Fruit fly (Drosophila melanogaster) whole organism, embryonic: ENCODE data around the gene Gale.

Experiments used
- BtbVII ChIP-seq: fragments of 200-800 bp; sonication (Bioruptor generic); optimal IDR thresholded peaks from 3 replicates; lab custom pipeline; 2017; ENCODE audit warnings: missing biosample characterization, mild to moderate bottlenecking, missing genetic modification characterization
- CG10321 ChIP-seq: fragments of 200-800 bp; sonication (Bioruptor generic); IDR thresholded peaks from 2 replicates; pipeline ENCODE4 v1.3.6; 2022; ENCODE audit warnings: missing biosample characterization, missing genetic modification characterization
- CG10366 ChIP-seq: fragments of 200-800 bp; sonication (Bioruptor generic); IDR thresholded peaks from 2 replicates; pipeline ENCODE4 v1.3.6; 2022; ENCODE audit warnings: missing biosample characterization, missing genetic modification characterization
- CG11456 ChIP-seq: fragments of 200-800 bp; sonication (Bioruptor generic); IDR thresholded peaks from 3 replicates; pipeline ENCODE4 v1.3.6; 2022; ENCODE audit warnings: missing biosample characterization, missing genetic modification characterization
- CG11695 ChIP-seq: fragments of 200-800 bp; sonication (Bioruptor generic); IDR thresholded peaks from 3 replicates; pipeline ENCODE4 v1.3.6; 2022; ENCODE audit warnings: missing biosample characterization, missing genetic modification characterization
- CG12299 ChIP-seq: fragments of 200-800 bp; sonication (Bioruptor generic); optimal IDR thresholded peaks from 2 replicates; lab custom pipeline; 2018; ENCODE audit warnings: missing biosample characterization, mild to moderate bottlenecking, missing genetic modification characterization
- CG12659 ChIP-seq: fragments of 200-800 bp; sonication (Bioruptor generic); optimal IDR thresholded peaks from 3 replicates; lab custom pipeline; 2017; ENCODE audit warnings: mild to moderate bottlenecking, missing biosample characterization, missing genetic modification reagents, missing genetic modification characterization
- CG12744 ChIP-seq: fragments of 200-800 bp; sonication (Bioruptor generic); optimal IDR thresholded peaks from 2 replicates; lab custom pipeline; 2016; ENCODE audit warnings: missing biosample characterization, missing genetic modification characterization
- CG15601 ChIP-seq: fragments of 200-800 bp; sonication (Bioruptor generic); optimal IDR thresholded peaks from 3 replicates; lab custom pipeline; 2019; ENCODE audit warnings: missing biosample characterization, mild to moderate bottlenecking, missing genetic modification characterization, moderate library complexity
- CG16815 ChIP-seq: fragments of 200-800 bp; sonication (Bioruptor generic); optimal IDR thresholded peaks from 3 replicates; lab custom pipeline; 2017; ENCODE audit warnings: missing biosample characterization, mild to moderate bottlenecking, missing genetic modification characterization
- CG18011 ChIP-seq: fragments of 200-800 bp; sonication (Bioruptor generic); optimal IDR thresholded peaks from 2 replicates; lab custom pipeline; 2017; ENCODE audit warnings: missing biosample characterization, missing genetic modification characterization, mild to moderate bottlenecking, moderate library complexity, missing genotype
- CG2120 ChIP-seq: fragments of 200-800 bp; sonication (Bioruptor generic); optimal IDR thresholded peaks from 3 replicates; lab custom pipeline; 2016; ENCODE audit warnings: missing biosample characterization, missing genetic modification characterization
- CG2712 ChIP-seq: fragments of 200-800 bp; optimal IDR thresholded peaks from 3 replicates; lab custom pipeline; 2019; ENCODE audit warnings: missing biosample characterization, mild to moderate bottlenecking, missing genetic modification characterization, moderate library complexity
- CG33557 ChIP-seq: fragments of 200-800 bp; sonication (Bioruptor generic); optimal IDR thresholded peaks from 2 replicates; lab custom pipeline; 2019; ENCODE audit warnings: missing biosample characterization, mild to moderate bottlenecking, missing genetic modification characterization, moderate library complexity
- CG34376 ChIP-seq: fragments of 200-800 bp; sonication (Bioruptor generic); optimal IDR thresholded peaks from 2 replicates; lab custom pipeline; 2018; ENCODE audit warnings: missing biosample characterization, mild to moderate bottlenecking, missing genetic modification characterization
- CG3995 ChIP-seq: fragments of 200-800 bp; sonication (Bioruptor generic); optimal IDR thresholded peaks from 3 replicates; lab custom pipeline; 2016; ENCODE audit warnings: missing biosample characterization, missing genetic modification characterization
- CG7556 ChIP-seq: fragments of 200-800 bp; sonication (Bioruptor generic); optimal IDR thresholded peaks from 2 replicates; lab custom pipeline; 2017; ENCODE audit warnings: missing biosample characterization, mild to moderate bottlenecking, missing genetic modification characterization
- CG7745 ChIP-seq: fragments of 200-800 bp; sonication (Bioruptor generic); optimal IDR thresholded peaks from 2 replicates; lab custom pipeline; 2018; ENCODE audit warnings: missing biosample characterization, mild to moderate bottlenecking, missing genetic modification characterization, moderate library complexity
- CG7786 ChIP-seq: fragments of 200-800 bp; sonication (Bioruptor generic); optimal IDR thresholded peaks from 2 replicates; lab custom pipeline; 2016; ENCODE audit warnings: missing biosample characterization, missing genetic modification characterization
- CG7928 ChIP-seq: fragments of 200-800 bp; sonication (Bioruptor generic); optimal IDR thresholded peaks from 2 replicates; lab custom pipeline; 2017; ENCODE audit warnings: missing biosample characterization, mild to moderate bottlenecking, missing genetic modification characterization
- CG8281 ChIP-seq: fragments of 200-800 bp; sonication (Bioruptor generic); optimal IDR thresholded peaks from 2 replicates; lab custom pipeline; 2018; ENCODE audit warnings: missing biosample characterization, mild to moderate bottlenecking, missing genetic modification characterization, moderate library complexity
- CG8478 ChIP-seq: fragments of >200 bp; optimal IDR thresholded peaks from 2 replicates; lab custom pipeline; 2018
- CoRest ChIP-seq: fragments of 200-800 bp; sonication (Bioruptor generic); optimal IDR thresholded peaks from 3 replicates; lab custom pipeline; 2018; ENCODE audit warnings: missing biosample characterization, mild to moderate bottlenecking, missing genetic modification characterization, moderate library complexity
- Dip3 ChIP-seq: fragments of 200-800 bp; sonication (Bioruptor generic); optimal IDR thresholded peaks from 3 replicates; lab custom pipeline; 2016; ENCODE audit warnings: missing biosample characterization, missing genetic modification characterization
- E2f1 ChIP-seq: fragments of 200-800 bp; sonication (Bioruptor generic); IDR thresholded peaks from 2 replicates; pipeline ENCODE4 v1.3.6; 2022; ENCODE audit warnings: missing biosample characterization, missing genetic modification characterization
- GATAe ChIP-seq: fragments of 200-800 bp; sonication (Bioruptor generic); conservative IDR thresholded peaks from 2 replicates; pipeline ENCODE4 v1.3.6; 2022; ENCODE audit warnings: missing biosample characterization, missing genetic modification characterization
- Hmx ChIP-seq: fragments of 200-800 bp; sonication (Bioruptor generic); optimal IDR thresholded peaks from 2 replicates; lab custom pipeline; 2016; ENCODE audit warnings: missing biosample characterization, missing genetic modification characterization
- Xrp1 ChIP-seq: fragments of 200-800 bp; sonication (Bioruptor generic); IDR thresholded peaks from 2 replicates; pipeline ENCODE4 v1.3.6; 2022; ENCODE audit warnings: missing biosample characterization, missing genetic modification characterization
- ash1 ChIP-seq: fragments of 200-800 bp; sonication (Bioruptor generic); optimal IDR thresholded peaks from 2 replicates; lab custom pipeline; 2018; ENCODE audit warnings: missing biosample characterization, mild to moderate bottlenecking, missing genetic modification characterization
- chif ChIP-seq, 2 experiments: fragments of 200-800 bp; sonication (Bioruptor generic); optimal IDR thresholded peaks; 3 replicates each; lab custom pipeline; 2016; ENCODE audit warnings: missing biosample characterization in 2 of 2, missing genetic modification characterization in 2 of 2
- chm ChIP-seq: fragments of 200-800 bp; sonication (Bioruptor generic); IDR thresholded peaks from 2 replicates; pipeline ENCODE4 v1.3.6; 2022; ENCODE audit warnings: missing biosample characterization, missing genetic modification characterization
- croc ChIP-seq: fragments of 200-800 bp; sonication (Bioruptor generic); conservative IDR thresholded peaks from 3 replicates; pipeline ENCODE4 v1.3.6; 2022; ENCODE audit warnings: missing biosample characterization, missing genetic modification characterization
- crol ChIP-seq: fragments of 200-800 bp; sonication (Bioruptor generic); IDR thresholded peaks from 2 replicates; pipeline ENCODE4 v1.3.6; 2022; ENCODE audit warnings: missing biosample characterization, missing genetic modification characterization
- dimm ChIP-seq: fragments of 200-800 bp; sonication (Bioruptor generic); IDR thresholded peaks from 2 replicates; pipeline ENCODE4 v1.3.6; 2022; ENCODE audit warnings: missing biosample characterization, missing genetic modification characterization
- gcm2 ChIP-seq: fragments of 200-800 bp; sonication (Bioruptor generic); optimal IDR thresholded peaks from 2 replicates; lab custom pipeline; 2016; ENCODE audit warnings: missing biosample characterization, missing genetic modification characterization
- hkb ChIP-seq, 2 experiments: fragments of 200-800 bp in 1 of 2; fragments of >200 bp in 1 of 2; sonication (Bioruptor generic) in 1 of 2; IDR thresholded peaks in 1 of 2; optimal IDR thresholded peaks in 1 of 2; 2 replicates each; pipeline versions ENCODE4 v1.3.6 to Lab custom; 2017 to 2022; ENCODE audit warnings: missing biosample characterization in 1 of 2, missing genetic modification characterization in 1 of 2
- kah ChIP-seq: fragments of 200-800 bp; sonication (Bioruptor generic); optimal IDR thresholded peaks from 2 replicates; lab custom pipeline; 2018; ENCODE audit warnings: missing biosample characterization, mild to moderate bottlenecking, missing genetic modification characterization
- kay ChIP-seq: fragments of 200-800 bp; sonication (Bioruptor generic); optimal IDR thresholded peaks from 2 replicates; lab custom pipeline; 2016; ENCODE audit warnings: missing biosample characterization, missing genetic modification characterization
- sob ChIP-seq: fragments of 200-800 bp; sonication (Bioruptor generic); IDR thresholded peaks from 2 replicates; pipeline ENCODE4 v1.3.6; 2022; ENCODE audit warnings: missing biosample characterization, missing genetic modification characterization
- sug ChIP-seq: fragments of 200-800 bp; optimal IDR thresholded peaks from 2 replicates; lab custom pipeline; 2019; ENCODE audit warnings: missing biosample characterization, mild to moderate bottlenecking, missing genetic modification characterization, moderate library complexity
- trh ChIP-seq: fragments of 200-800 bp; sonication (Bioruptor generic); optimal IDR thresholded peaks from 2 replicates; lab custom pipeline; 2016; ENCODE audit warnings: missing biosample characterization, missing genetic modification characterization
- unpg ChIP-seq: fragments of 200-800 bp; sonication (Bioruptor generic); optimal IDR thresholded peaks from 3 replicates; lab custom pipeline; 2018; ENCODE audit warnings: missing biosample characterization, mild to moderate bottlenecking, missing genetic modification characterization, moderate library complexity
- zfh1 ChIP-seq: fragments of 200-800 bp; sonication (Bioruptor generic); IDR thresholded peaks from 3 replicates; pipeline ENCODE4 v1.3.6; 2022; ENCODE audit warnings: missing biosample characterization, missing genetic modification characterization

The Gale gene

DNA sequence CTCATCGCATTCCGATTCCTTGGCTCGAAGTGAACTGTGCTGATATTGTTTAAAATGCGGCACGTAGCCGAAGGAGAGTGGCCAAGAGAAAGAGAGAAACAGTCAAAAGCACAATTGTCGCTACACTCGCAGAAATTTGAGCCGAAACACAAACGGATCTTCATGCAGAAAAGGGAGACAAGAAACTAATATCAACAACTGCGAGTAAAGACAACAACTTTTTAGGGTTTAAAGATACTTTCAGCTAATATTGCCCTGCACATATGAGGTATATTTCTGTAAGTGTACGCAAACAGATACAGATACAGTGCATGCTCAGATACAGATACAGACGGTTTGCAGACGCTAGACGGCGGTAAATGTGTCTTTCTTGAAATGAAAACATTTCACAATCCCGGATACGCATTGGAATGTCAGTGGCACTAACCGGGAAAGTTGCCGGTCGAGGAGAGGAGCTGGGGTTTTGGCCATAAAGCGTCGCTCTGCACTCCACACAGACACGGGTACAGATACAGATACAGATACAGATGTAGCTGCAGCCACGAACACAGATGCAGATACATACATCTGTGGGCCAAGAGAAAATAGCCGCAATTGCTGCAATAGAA, 4.1 kb upstream of the Gale start (continued):
- peak; percentile 86 for TF ChIP-seq chm (GFP tag; lab: Robert Waterston, UW)
- TF ChIP-seq trh (GFP tag; lab: Kevin White, UChicago): peak; percentile 50
- TF ChIP-seq CG2120 (GFP tag; lab: Kevin White, UChicago): peak; percentile 71
- peak; percentile 72 for TF ChIP-seq CG7556 (GFP tag; lab: Kevin White, UChicago)
- TF ChIP-seq CG18011 (GFP tag; lab: Kevin White, UChicago): peak; percentile 57
- TF ChIP-seq CG15601 (tag; lab: Kevin White, UChicago): peak; percentile 78
- TF ChIP-seq sug (tag; lab: Kevin White, UChicago): peak; percentile 28
- peak; percentile 49 for TF ChIP-seq CG10321 (GFP tag; lab: Robert Waterston, UW)
- TF ChIP-seq CG34376: no peak
- TF ChIP-seq sob (GFP tag; lab: Robert Waterston, UW): peak; percentile 85
- peak; percentile 84 for TF ChIP-seq gcm2
- TF ChIP-seq CG16815: peak; percentile 68
- peak; percentile 77 for TF ChIP-seq CG12659
- TF ChIP-seq CG8478: no peak
- TF ChIP-seq CG2712: peak; percentile 89
- peak; percentile 89 for TF ChIP-seq unpg (GFP tag; lab: Kevin White, UChicago)
- TF ChIP-seq GATAe (GFP tag; lab: Robert Waterston, UW): no peak
- peak; percentile 92 to 94 for TF ChIP-seq chif (GFP tag; optimal IDR thresholded peaks at IDR 0.05; lab: Kevin White, UChicago)
- no peak for TF ChIP-seq CG7745 (tag; lab: Kevin White, UChicago)
- peak; percentile 93 for TF ChIP-seq zfh1 (GFP tag; lab: Robert Waterston, UW)
- TF ChIP-seq CG8281 (tag; lab: Kevin White, UChicago): peak; percentile 70
- peak; percentile 69 for TF ChIP-seq kay
- peak; percentile 4 for TF ChIP-seq CG7928 (GFP tag; lab: Kevin White, UChicago)
- TF ChIP-seq kah (GFP tag; lab: Kevin White, UChicago): peak; percentile 71
- peak; percentile 24; the same call in 1 of the 2 replicates for TF ChIP-seq crol (GFP tag; lab: Robert Waterston, UW)
- no peak for TF ChIP-seq hkb (optimal IDR thresholded peaks at IDR 0.05; lab: Kevin White, UChicago)
- peak; percentile 91 for TF ChIP-seq hkb (GFP tag; IDR thresholded peaks at IDR 0.05; lab: Robert Waterston, UW)
- peak; percentile 58 for TF ChIP-seq dimm (GFP tag; lab: Robert Waterston, UW)
- no peak for TF ChIP-seq Hmx (GFP tag; lab: Kevin White, UChicago)
- TF ChIP-seq CG33557 (GFP tag; lab: Kevin White, UChicago): peak; percentile 2
- peak; percentile 55 for TF ChIP-seq BtbVII (GFP tag; lab: Kevin White, UChicago)
- peak; percentile 79; the same call in 2 of the 3 replicates for TF ChIP-seq CG11456
- TF ChIP-seq Xrp1 (GFP tag; lab: Robert Waterston, UW): peak; percentile 95
- peak; percentile 81 for TF ChIP-seq CoRest (tag; lab: Kevin White, UChicago)
- peak; percentile 76 for TF ChIP-seq Dip3
- peak; percentile 72 for TF ChIP-seq CG12299
- TF ChIP-seq CG10366 (GFP tag; lab: Robert Waterston, UW): peak; percentile 89
- TF ChIP-seq CG3995 (GFP tag; lab: Kevin White, UChicago): peak; percentile 21
- TF ChIP-seq ash1: no peak
- TF ChIP-seq E2f1 (GFP tag; lab: Robert Waterston, UW): peak; percentile 82
- TF ChIP-seq CG12744 (GFP tag; lab: Kevin White, UChicago): peak; percentile 70
- peak; percentile 76 for TF ChIP-seq croc (GFP tag; lab: Robert Waterston, UW)
- peak; percentile 87 for TF ChIP-seq CG7786 (GFP tag; lab: Kevin White, UChicago)
- TF ChIP-seq CG11695 (GFP tag; lab: Robert Waterston, UW): peak; percentile 78
